Worm (Caenorhabditis elegans) whole organism, L2 larva: ENCODE results near the gene tag-278.

Experiments
- C34F6.9 ChIP-seq: fragments of 150-350 bp; optimal IDR thresholded peaks from 2 replicates; lab custom pipeline; 2014; ENCODE audit warnings: missing biosample characterization, missing genetic modification characterization
- F13H6.1 ChIP-seq: sonication (generic microtip); optimal IDR thresholded peaks from 2 replicates; lab custom pipeline; 2016; ENCODE audit warnings: missing genetic modification characterization, missing compliant biosample characterization
- R02D3.7 ChIP-seq: fragments of 150-350 bp; optimal IDR thresholded peaks from 2 replicates; lab custom pipeline; 2014; ENCODE audit warnings: missing biosample characterization, missing genetic modification characterization
- Y55F3AM.14 ChIP-seq: fragments of 200-800 bp; sonication (Bioruptor generic); optimal IDR thresholded peaks from 2 replicates; lab custom pipeline; 2018; ENCODE audit warnings: mild to moderate bottlenecking, missing genetic modification characterization, missing compliant biosample characterization
- ZK546.5 ChIP-seq: sonication (generic microtip); optimal IDR thresholded peaks from 2 replicates; lab custom pipeline; 2017; ENCODE audit warnings: missing biosample characterization, missing genetic modification characterization
- alr-1 ChIP-seq: fragments of 150-350 bp; optimal IDR thresholded peaks from 2 replicates; lab custom pipeline; 2014; ENCODE audit warnings: missing biosample characterization, missing genetic modification characterization
- blmp-1 ChIP-seq: sonication (generic microtip); optimal IDR thresholded peaks from 2 replicates; lab custom pipeline; 2017; ENCODE audit warnings: missing genetic modification characterization, mild to moderate bottlenecking, missing compliant biosample characterization, antibody characterized with exemption, moderate library complexity; ENCODE audit not compliant: insufficient read depth
- ceh-16 ChIP-seq: fragments of 150-350 bp; optimal IDR thresholded peaks from 2 replicates; lab custom pipeline; 2014; ENCODE audit warnings: missing biosample characterization, missing genetic modification characterization
- ceh-82 ChIP-seq: fragments of 150-350 bp; optimal IDR thresholded peaks from 2 replicates; lab custom pipeline; 2014; ENCODE audit warnings: missing biosample characterization, missing genetic modification characterization
- crh-2 ChIP-seq: sonication (generic microtip); optimal IDR thresholded peaks from 2 replicates; lab custom pipeline; 2017; ENCODE audit warnings: missing biosample characterization, missing genetic modification characterization
- elt-1 ChIP-seq: fragments of 150-350 bp; optimal IDR thresholded peaks from 2 replicates; lab custom pipeline; 2014; ENCODE audit warnings: missing biosample characterization, missing genetic modification characterization
- elt-3 ChIP-seq: sonication (generic microtip); optimal IDR thresholded peaks from 2 replicates; lab custom pipeline; 2017; ENCODE audit warnings: missing biosample characterization, missing genetic modification characterization
- gmeb-1 ChIP-seq: fragments of 150-350 bp; optimal IDR thresholded peaks from 2 replicates; lab custom pipeline; 2014; ENCODE audit warnings: missing biosample characterization, missing genetic modification characterization
- lin-11 ChIP-seq: fragments of 150-350 bp; sonication (generic microtip); optimal IDR thresholded peaks from 2 replicates; lab custom pipeline; 2014; ENCODE audit warnings: missing biosample characterization, missing genetic modification characterization, inconsistent platforms, mixed read lengths
- lin-39 ChIP-seq: fragments of 150-350 bp; optimal IDR thresholded peaks from 2 replicates; lab custom pipeline; 2014; ENCODE audit warnings: missing biosample characterization, missing genetic modification reagents, missing genetic modification characterization
- lsy-2 ChIP-seq, 2 experiments: fragments of 150-350 bp in 1 of 2; sonication (generic microtip) in 1 of 2; optimal IDR thresholded peaks; 2 replicates each; lab custom pipeline; 2014 to 2017; ENCODE audit warnings: missing biosample characterization in 2 of 2, missing genetic modification characterization in 2 of 2
- mab-5 ChIP-seq: fragments of 150-350 bp; optimal IDR thresholded peaks from 2 replicates; lab custom pipeline; 2014; ENCODE audit warnings: missing biosample characterization, missing genetic modification characterization
- nhr-12 ChIP-seq: fragments of 150-350 bp; optimal IDR thresholded peaks from 2 replicates; lab custom pipeline; 2014; ENCODE audit warnings: missing biosample characterization, missing genetic modification characterization
- nhr-129 ChIP-seq: fragments of 150-350 bp; optimal IDR thresholded peaks from 2 replicates; lab custom pipeline; 2014; ENCODE audit warnings: missing biosample characterization, missing genetic modification characterization
- nhr-21 ChIP-seq: fragments of 150-350 bp; optimal IDR thresholded peaks from 2 replicates; lab custom pipeline; 2014; ENCODE audit warnings: missing biosample characterization, missing genetic modification characterization
- nhr-237 ChIP-seq: fragments of 150-350 bp; optimal IDR thresholded peaks from 2 replicates; lab custom pipeline; 2014; ENCODE audit warnings: missing biosample characterization, missing genetic modification characterization
- nhr-25 ChIP-seq: fragments of 150-350 bp; sonication (generic microtip); optimal IDR thresholded peaks from 3 replicates; lab custom pipeline; 2014; ENCODE audit warnings: missing biosample characterization, missing genetic modification characterization
- nhr-6 ChIP-seq: fragments of 150-350 bp; optimal IDR thresholded peaks from 2 replicates; lab custom pipeline; 2014; ENCODE audit warnings: missing biosample characterization, missing genetic modification characterization
- peb-1 ChIP-seq: fragments of 150-350 bp; optimal IDR thresholded peaks from 2 replicates; lab custom pipeline; 2014; ENCODE audit warnings: missing biosample characterization, missing genetic modification characterization
- sem-4 ChIP-seq: fragments of 150-350 bp; optimal IDR thresholded peaks from 2 replicates; lab custom pipeline; 2014; ENCODE audit warnings: missing biosample characterization, missing genetic modification reagents, missing genetic modification characterization
- sma-3 ChIP-seq: sonication (generic microtip); optimal IDR thresholded peaks from 2 replicates; lab custom pipeline; 2016; ENCODE audit warnings: missing genetic modification reagents, missing genetic modification characterization, missing compliant biosample characterization
- sma-9 ChIP-seq, 2 experiments: fragments of 150-350 bp in 1 of 2; sonication (generic microtip) in 1 of 2; optimal IDR thresholded peaks; 2 replicates each; lab custom pipeline; 2014 to 2016; ENCODE audit warnings: missing genetic modification characterization in 2 of 2, mild to moderate bottlenecking in 1 of 2, missing biosample characterization in 1 of 2, missing compliant biosample characterization in 1 of 2, missing genetic modification reagents in 1 of 2, moderate library complexity in 1 of 2
- snpc-4 ChIP-seq: fragments of 150-350 bp; optimal IDR thresholded peaks from 2 replicates; lab custom pipeline; 2014; ENCODE audit warnings: missing biosample characterization, missing genetic modification characterization
- unc-55 ChIP-seq: fragments of 150-350 bp; sonication (generic microtip); optimal IDR thresholded peaks from 3 replicates; lab custom pipeline; 2014; ENCODE audit warnings: missing biosample characterization, missing genetic modification reagents, missing genetic modification characterization
- unc-62 ChIP-seq: fragments of 150-350 bp; optimal IDR thresholded peaks from 2 replicates; lab custom pipeline; 2014; ENCODE audit warnings: missing biosample characterization, missing genetic modification reagents, missing genetic modification characterization
- zag-1 ChIP-seq: fragments of 150-350 bp; optimal IDR thresholded peaks from 2 replicates; lab custom pipeline; 2014; ENCODE audit warnings: missing biosample characterization, missing genetic modification characterization
- ztf-1 ChIP-seq: fragments of 200-800 bp; sonication (Bioruptor generic); conservative IDR thresholded peaks from 2 replicates; pipeline ENCODE4 v1.3.6; 2022; ENCODE audit warnings: missing genetic modification characterization, missing compliant biosample characterization
- ztf-11 ChIP-seq: sonication (generic microtip); optimal IDR thresholded peaks from 2 replicates; lab custom pipeline; 2017; ENCODE audit warnings: missing biosample characterization, missing genetic modification characterization
- ztf-4 ChIP-seq: fragments of 150-350 bp; optimal IDR thresholded peaks from 2 replicates; lab custom pipeline; 2014; ENCODE audit warnings: missing biosample characterization, missing genetic modification characterization

Gene tag-278

DNA sequence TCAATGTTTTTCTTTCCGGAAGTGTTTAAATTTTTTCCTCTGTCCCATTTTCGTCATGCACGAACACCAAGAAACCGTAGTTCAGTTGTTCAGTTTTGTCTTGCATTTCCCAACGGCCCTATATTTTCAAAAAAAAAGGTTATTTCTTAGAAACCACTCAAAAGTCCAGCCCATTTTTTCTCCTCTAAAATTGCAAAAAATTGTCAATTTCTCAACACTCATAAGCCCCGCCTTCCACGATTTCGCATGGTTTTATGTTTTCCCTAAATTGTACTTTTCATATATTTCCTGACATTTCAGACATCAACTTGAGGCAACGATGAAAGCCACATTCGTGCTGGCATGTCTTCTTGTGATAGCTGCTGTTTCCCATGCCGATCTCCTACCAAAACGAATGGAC, 38.3 kb upstream of the tag-278 start, which contains the start of gene nlp-1:
TSS of gene nlp-1 (plus strand) at position 301 of the 400 bp plus-strand sequence.
- TF ChIP-seq gmeb-1 (tag; lab: Kevin White, UChicago), result no peak
- no peak for TF ChIP-seq mab-5 (tag; lab: Kevin White, UChicago)
- TF ChIP-seq nhr-12, result no peak
- TF ChIP-seq ztf-1 (GFP tag; lab: Robert Waterston, UW), result no peak

DNA sequence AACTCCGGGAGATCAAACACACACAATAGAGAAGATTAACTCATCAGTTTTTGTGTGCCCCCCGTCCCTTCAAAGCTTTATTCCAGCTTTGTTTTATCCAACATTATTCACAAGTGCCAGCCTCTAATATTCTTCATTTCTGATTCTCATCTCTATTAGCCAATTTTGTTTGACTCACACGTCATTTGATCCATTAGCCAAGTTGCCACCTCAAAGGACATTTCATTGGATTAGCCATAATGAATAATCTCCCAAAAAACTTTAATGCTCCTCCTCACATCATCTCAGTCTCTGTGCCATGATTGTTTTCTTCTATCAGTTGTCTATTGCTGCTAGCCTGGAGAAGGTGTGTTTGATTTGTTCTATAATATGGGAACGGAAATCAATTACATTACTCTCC, 36.4 kb upstream of the tag-278 start:
- TF ChIP-seq R02D3.7 (tag; lab: Kevin White, UChicago) (no peak), C34F6.9 (tag; lab: Kevin White, UChicago) (no peak), nhr-129 (tag; lab: Kevin White, UChicago) (no peak), ceh-16 (tag; lab: Kevin White, UChicago) (no peak), ZK546.5 (tag; lab: Kevin White, UChicago) (no peak), nhr-25 (no peak), zag-1 (tag; lab: Kevin White, UChicago) (no peak), sem-4 (tag; lab: Kevin White, UChicago) (no peak), F13H6.1 (tag; lab: Kevin White, UChicago) (no peak), lin-11 (tag; lab: Kevin White, UChicago) (no peak), lsy-2 (tag; optimal IDR thresholded peaks at IDR 0.05; lab: Kevin White, UChicago) (no peak), elt-3 (no peak), sma-3 (GFP tag; lab: Kevin White, UChicago) (no peak), elt-1 (tag; lab: Kevin White, UChicago) (no peak), ceh-82 (no peak)

DNA sequence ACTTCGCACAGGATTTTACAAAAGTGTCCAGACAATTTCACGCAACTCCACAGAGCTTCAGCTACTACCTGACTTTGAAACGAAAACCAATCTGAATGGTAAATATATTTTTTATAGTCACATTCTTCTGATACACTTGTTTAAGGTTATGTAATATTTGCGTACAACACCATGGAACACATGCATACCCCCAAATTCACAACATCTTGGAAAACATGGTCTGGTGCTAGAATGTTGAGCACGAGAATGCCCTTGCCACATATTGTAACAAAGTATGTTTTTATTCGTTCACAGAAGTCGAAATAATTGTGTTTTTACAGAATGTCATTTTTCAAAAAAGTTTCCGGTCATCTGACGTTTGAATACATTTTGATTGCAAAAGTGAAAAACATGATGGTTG, 26.8 kb upstream of the tag-278 start:
- TF ChIP-seq elt-3 (no peak), nhr-6 (tag; lab: Kevin White, UChicago) (no peak), sma-9 (GFP tag; optimal IDR thresholded peaks at IDR 0.05; lab: Kevin White, UChicago) (no peak), sma-9 (tag; optimal IDR thresholded peaks at IDR 0.05; lab: Kevin White, UChicago) (no peak), crh-2 (no peak), gmeb-1 (tag; lab: Kevin White, UChicago) (no peak), nhr-237 (tag; lab: Kevin White, UChicago) (no peak)
- TF ChIP-seq, all 48 proteins: peak for 0

DNA sequence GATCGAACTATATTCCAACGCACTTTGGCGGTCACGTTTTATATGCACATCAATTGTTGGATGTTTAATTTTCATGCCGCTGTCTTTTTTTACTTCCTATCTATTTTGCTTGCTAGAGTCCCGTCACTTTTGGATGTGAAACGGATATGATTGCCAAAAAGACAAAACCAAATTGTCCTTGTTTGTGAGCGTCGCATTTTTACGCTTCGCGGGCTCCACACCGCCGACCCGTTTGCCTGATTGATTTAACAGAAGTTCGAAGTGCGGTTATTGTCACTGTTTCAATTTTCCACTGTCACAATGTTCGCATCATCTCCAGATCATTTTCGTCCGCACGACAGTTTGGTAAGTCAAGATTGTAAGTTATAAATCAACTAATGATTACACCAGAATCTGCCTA, 25.8 kb upstream of the tag-278 start, which contains the start of gene C01C4.2:
TSS of gene C01C4.2 (plus strand) at position 301 of the 400 bp plus-strand sequence.
- TF ChIP-seq lin-39 (tag; lab: Kevin White, UChicago) (no peak), Y55F3AM.14 (GFP tag; lab: Kevin White, UChicago) (no peak), ZK546.5 (tag; lab: Kevin White, UChicago) (no peak), peb-1 (no peak), unc-62 (GFP tag; lab: Kevin White, UChicago) (no peak), snpc-4 (tag; lab: Kevin White, UChicago) (no peak), nhr-237 (tag; lab: Kevin White, UChicago) (no peak), nhr-25 (no peak), elt-3 (no peak), gmeb-1 (tag; lab: Kevin White, UChicago) (no peak), ztf-4 (tag; lab: Kevin White, UChicago) (no peak)
- TF ChIP-seq, all 48 proteins: peak for 0

DNA sequence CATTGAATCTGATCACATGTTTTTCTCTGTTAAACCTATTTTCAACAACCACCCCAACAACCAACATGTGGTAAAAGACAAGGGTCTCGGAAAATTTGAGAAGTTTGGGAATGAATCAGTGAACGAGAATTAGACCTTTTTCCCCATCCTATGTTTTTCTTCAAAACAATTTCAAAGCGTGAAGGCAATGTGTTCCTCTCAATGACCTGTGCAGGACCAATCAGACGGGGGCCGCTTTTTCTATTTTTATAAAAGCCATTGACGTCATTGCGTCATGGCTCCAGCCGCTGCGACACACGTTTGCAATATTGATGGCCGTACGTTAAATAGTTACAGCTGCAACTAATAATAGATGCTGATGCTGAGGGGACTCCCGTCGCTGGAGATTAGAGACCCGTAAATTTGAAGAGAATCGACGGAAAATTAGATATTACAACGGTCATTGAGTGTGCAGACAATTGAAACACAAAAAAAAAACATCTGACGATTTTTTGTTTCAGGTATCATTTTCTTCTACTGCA, 22.6 kb upstream of the tag-278 start:
- TF ChIP-seq F13H6.1 (tag; lab: Kevin White, UChicago) (no peak), sma-9 (GFP tag; optimal IDR thresholded peaks at IDR 0.05; lab: Kevin White, UChicago) (peak; percentile 55), sma-9 (tag; optimal IDR thresholded peaks at IDR 0.05; lab: Kevin White, UChicago) (no peak)

DNA sequence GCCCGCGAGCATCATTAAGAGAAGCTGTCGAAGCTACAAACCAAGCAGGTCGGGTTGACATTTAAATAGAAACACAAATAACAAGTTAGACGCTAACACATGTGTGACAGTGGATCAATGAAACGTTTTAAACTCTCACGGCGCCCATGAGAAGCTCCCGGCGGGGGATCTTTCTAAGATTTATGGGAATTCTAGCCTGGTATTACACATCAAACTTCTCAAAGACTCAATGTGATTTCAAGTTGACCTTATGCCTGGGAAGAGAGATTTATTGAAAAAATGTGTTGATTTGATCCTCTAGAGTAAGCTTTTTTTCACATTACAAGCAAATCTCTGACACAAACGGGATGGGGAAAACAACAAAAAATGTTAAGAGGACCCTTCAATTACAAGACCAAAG, 20.7 kb upstream of the tag-278 start:
- no peak for TF ChIP-seq lin-11 (tag; lab: Kevin White, UChicago)
- no peak for TF ChIP-seq gmeb-1 (tag; lab: Kevin White, UChicago)

DNA sequence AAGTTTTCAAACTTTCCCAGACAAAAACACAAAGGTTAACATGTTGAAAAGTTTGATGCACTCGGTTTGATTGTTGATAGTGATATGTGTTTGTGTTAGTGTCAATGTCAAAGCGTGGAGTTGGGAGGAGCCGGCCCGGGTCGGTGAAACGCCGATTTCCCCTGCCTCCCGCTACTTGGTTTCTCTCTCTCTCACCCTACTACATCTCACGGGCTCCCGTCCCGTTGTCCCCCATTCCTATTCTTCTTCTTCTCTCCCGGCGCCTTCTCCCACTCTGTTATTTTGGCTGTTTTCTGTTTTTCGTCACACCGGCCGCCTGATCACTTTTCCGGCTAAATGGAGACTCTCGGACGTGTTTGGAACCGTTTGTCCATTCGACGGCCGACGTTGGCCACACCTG, 17.3 kb upstream of the tag-278 start:
- TF ChIP-seq ztf-11 (tag; lab: Kevin White, UChicago), result no peak
- TF ChIP-seq zag-1 (tag; lab: Kevin White, UChicago), result no peak
- no peak for TF ChIP-seq nhr-25
- no peak for TF ChIP-seq nhr-12
- TF ChIP-seq R02D3.7 (tag; lab: Kevin White, UChicago), result no peak
- TF ChIP-seq nhr-21 (tag; lab: Kevin White, UChicago), result no peak
- no peak for TF ChIP-seq blmp-1 (tag; lab: Kevin White, UChicago)
- TF ChIP-seq nhr-6 (tag; lab: Kevin White, UChicago), result no peak
- no peak for TF ChIP-seq ztf-4 (tag; lab: Kevin White, UChicago)
- no peak for TF ChIP-seq unc-55 (GFP tag; lab: Kevin White, UChicago)
- TF ChIP-seq ceh-16 (tag; lab: Kevin White, UChicago), result no peak
- no peak for TF ChIP-seq alr-1
- TF ChIP-seq ceh-82, result no peak
